Fruit fly (Drosophila melanogaster) whole organism, embryonic: ENCODE measurements around the gene CG7156.

ENCODE experiments used
- B-H1 ChIP-seq: fragments of 200-800 bp; sonication (Bioruptor generic); IDR thresholded peaks from 3 replicates; pipeline ENCODE4 v1.3.6; 2022; ENCODE audit warnings: missing biosample characterization, missing genetic modification characterization
- Bdp1 ChIP-seq: fragments of 200-800 bp; sonication (Bioruptor generic); optimal IDR thresholded peaks from 3 replicates; lab custom pipeline; 2016; ENCODE audit warnings: missing biosample characterization, missing genetic modification characterization
- Blimp-1 ChIP-seq: fragments of 200-800 bp; sonication (Bioruptor generic); optimal IDR thresholded peaks from 3 replicates; lab custom pipeline; 2018; ENCODE audit warnings: missing biosample characterization, missing genetic modification characterization, mild to moderate bottlenecking, moderate library complexity, missing genetic modification reagents
- CG10979 ChIP-seq: fragments of 200-800 bp; sonication (Bioruptor generic); optimal IDR thresholded peaks from 2 replicates; lab custom pipeline; 2018; ENCODE audit warnings: missing biosample characterization, mild to moderate bottlenecking, missing genetic modification characterization, moderate library complexity
- CG11695 ChIP-seq: fragments of 200-800 bp; sonication (Bioruptor generic); IDR thresholded peaks from 3 replicates; pipeline ENCODE4 v1.3.6; 2022; ENCODE audit warnings: missing biosample characterization, missing genetic modification characterization
- CG12391 ChIP-seq: fragments of 200-800 bp; sonication (Bioruptor generic); optimal IDR thresholded peaks from 3 replicates; lab custom pipeline; 2018; ENCODE audit warnings: missing biosample characterization, mild to moderate bottlenecking, missing genetic modification characterization, moderate library complexity
- CG12769 ChIP-seq: fragments of 200-800 bp; sonication (Bioruptor generic); optimal IDR thresholded peaks from 2 replicates; lab custom pipeline; 2019; ENCODE audit warnings: missing biosample characterization, mild to moderate bottlenecking, missing genetic modification characterization, moderate library complexity
- CG12942 ChIP-seq: fragments of 200-800 bp; sonication (Bioruptor generic); optimal IDR thresholded peaks from 3 replicates; lab custom pipeline; 2016; ENCODE audit warnings: missing biosample characterization, missing genetic modification characterization
- CG13123 ChIP-seq: fragments of 200-800 bp; sonication (Bioruptor generic); optimal IDR thresholded peaks from 2 replicates; lab custom pipeline; 2016; ENCODE audit warnings: missing biosample characterization, missing genetic modification characterization
- CG15269 ChIP-seq: fragments of 200-800 bp; sonication (Bioruptor generic); optimal IDR thresholded peaks from 2 replicates; lab custom pipeline; 2018; ENCODE audit warnings: missing biosample characterization, mild to moderate bottlenecking, missing genetic modification characterization, moderate library complexity
- CG15479 ChIP-seq: fragments of 200-800 bp; sonication (Bioruptor generic); optimal IDR thresholded peaks from 3 replicates; lab custom pipeline; 2019; ENCODE audit warnings: missing biosample characterization, mild to moderate bottlenecking, missing genetic modification characterization, moderate library complexity
- CG15601 ChIP-seq: fragments of 200-800 bp; sonication (Bioruptor generic); optimal IDR thresholded peaks from 3 replicates; lab custom pipeline; 2019; ENCODE audit warnings: missing biosample characterization, mild to moderate bottlenecking, missing genetic modification characterization, moderate library complexity
- CG1603 ChIP-seq: fragments of 200-800 bp; sonication (Bioruptor generic); optimal IDR thresholded peaks from 2 replicates; lab custom pipeline; 2019; ENCODE audit warnings: missing biosample characterization, mild to moderate bottlenecking, missing genetic modification characterization, moderate library complexity
- CG16815 ChIP-seq: fragments of 200-800 bp; sonication (Bioruptor generic); optimal IDR thresholded peaks from 3 replicates; lab custom pipeline; 2017; ENCODE audit warnings: missing biosample characterization, mild to moderate bottlenecking, missing genetic modification characterization
- CG17912 ChIP-seq: fragments of 200-800 bp; sonication (Bioruptor generic); optimal IDR thresholded peaks from 2 replicates; lab custom pipeline; 2018; ENCODE audit warnings: missing biosample characterization, mild to moderate bottlenecking, missing genetic modification characterization
- CG1792 ChIP-seq: fragments of 200-800 bp; sonication (Bioruptor generic); optimal IDR thresholded peaks from 2 replicates; lab custom pipeline; 2016; ENCODE audit warnings: missing biosample characterization, missing genetic modification characterization
- CG2678 ChIP-seq: fragments of 200-800 bp; sonication (Bioruptor generic); optimal IDR thresholded peaks from 3 replicates; lab custom pipeline; 2019; ENCODE audit warnings: missing biosample characterization, mild to moderate bottlenecking, missing genetic modification characterization, moderate library complexity
- CG31224 ChIP-seq: fragments of 200-800 bp; sonication (Bioruptor generic); IDR thresholded peaks from 2 replicates; pipeline ENCODE4 v1.3.6; 2022; ENCODE audit warnings: missing biosample characterization, missing genetic modification characterization
- CG31365 ChIP-seq: fragments of 200-800 bp; sonication (Bioruptor generic); optimal IDR thresholded peaks from 2 replicates; lab custom pipeline; 2018; ENCODE audit warnings: missing biosample characterization, mild to moderate bottlenecking, missing genetic modification characterization
- CG4707 ChIP-seq: fragments of 200-800 bp; sonication (Bioruptor generic); optimal IDR thresholded peaks from 2 replicates; lab custom pipeline; 2018; ENCODE audit warnings: missing biosample characterization, mild to moderate bottlenecking, missing genetic modification characterization, moderate library complexity
- CG4854 ChIP-seq: fragments of 200-800 bp; sonication (Bioruptor generic); optimal IDR thresholded peaks from 2 replicates; lab custom pipeline; 2016; ENCODE audit warnings: missing biosample characterization, missing genetic modification characterization, inconsistent platforms
- CG7556 ChIP-seq: fragments of 200-800 bp; sonication (Bioruptor generic); optimal IDR thresholded peaks from 2 replicates; lab custom pipeline; 2017; ENCODE audit warnings: missing biosample characterization, mild to moderate bottlenecking, missing genetic modification characterization
- CG8944 ChIP-seq: fragments of 200-800 bp; sonication (Bioruptor generic); optimal IDR thresholded peaks from 3 replicates; lab custom pipeline; 2016; ENCODE audit warnings: missing biosample characterization, missing genetic modification characterization
- CrebB ChIP-seq: fragments of 200-800 bp; sonication (Bioruptor generic); optimal IDR thresholded peaks from 3 replicates; lab custom pipeline; 2018; ENCODE audit warnings: missing biosample characterization, mild to moderate bottlenecking, missing genetic modification characterization
- Dad ChIP-seq: fragments of 200-800 bp; sonication (Bioruptor generic); optimal IDR thresholded peaks from 3 replicates; lab custom pipeline; 2016; ENCODE audit warnings: missing biosample characterization, missing genetic modification characterization
- Dref ChIP-seq: fragments of 200-800 bp; sonication (Bioruptor generic); IDR thresholded peaks from 2 replicates; pipeline ENCODE4 v1.3.6; 2022; ENCODE audit warnings: missing biosample characterization, missing genetic modification characterization
- Elba2 ChIP-seq: fragments of 200-800 bp; sonication (Bioruptor generic); optimal IDR thresholded peaks from 3 replicates; lab custom pipeline; 2016; ENCODE audit warnings: missing biosample characterization, missing genetic modification characterization
- Fer3 ChIP-seq: fragments of 200-800 bp; sonication (Bioruptor generic); optimal IDR thresholded peaks from 2 replicates; lab custom pipeline; 2018; ENCODE audit warnings: missing biosample characterization, mild to moderate bottlenecking, missing genetic modification characterization, moderate library complexity
- Hmr ChIP-seq: fragments of 200-800 bp; sonication (Bioruptor generic); optimal IDR thresholded peaks from 3 replicates; lab custom pipeline; 2017; ENCODE audit warnings: mild to moderate bottlenecking, missing biosample characterization, missing genetic modification reagents, missing genetic modification characterization
- Mad ChIP-seq: fragments of 200-800 bp; sonication (Bioruptor generic); optimal IDR thresholded peaks from 2 replicates; lab custom pipeline; 2016; ENCODE audit warnings: missing biosample characterization, missing genetic modification characterization
- NC2α ChIP-seq: fragments of 200-800 bp; sonication (Bioruptor generic); optimal IDR thresholded peaks from 2 replicates; lab custom pipeline; 2016; ENCODE audit warnings: missing biosample characterization, missing genetic modification characterization
- NC2β ChIP-seq: fragments of 200-800 bp; sonication (Bioruptor generic); optimal IDR thresholded peaks from 2 replicates; lab custom pipeline; 2016; ENCODE audit warnings: missing biosample characterization, missing genetic modification characterization
- Nf-YA ChIP-seq: fragments of 200-800 bp; sonication (Bioruptor generic); IDR thresholded peaks from 2 replicates; pipeline ENCODE4 v1.3.6; 2022; ENCODE audit warnings: missing biosample characterization, missing genetic modification characterization
- PHDP ChIP-seq: fragments of 200-800 bp; sonication (Bioruptor generic); optimal IDR thresholded peaks from 3 replicates; lab custom pipeline; 2018; ENCODE audit warnings: missing biosample characterization, mild to moderate bottlenecking, missing genetic modification characterization, moderate library complexity
- Vsx1 ChIP-seq: fragments of 200-800 bp; sonication (Bioruptor generic); optimal IDR thresholded peaks from 2 replicates; lab custom pipeline; 2017; ENCODE audit warnings: missing biosample characterization, mild to moderate bottlenecking, missing genetic modification characterization, missing genetic modification reagents
- az2 ChIP-seq: fragments of 200-800 bp; sonication (Bioruptor generic); optimal IDR thresholded peaks from 3 replicates; lab custom pipeline; 2016; ENCODE audit warnings: missing biosample characterization, missing genetic modification characterization
- disco-r ChIP-seq: fragments of 200-800 bp; sonication (Bioruptor generic); optimal IDR thresholded peaks from 2 replicates; lab custom pipeline; 2016; ENCODE audit warnings: missing biosample characterization, missing genetic modification characterization
- dmrt11E ChIP-seq: fragments of 200-800 bp; sonication (Bioruptor generic); optimal IDR thresholded peaks from 3 replicates; lab custom pipeline; 2018; ENCODE audit warnings: missing biosample characterization, mild to moderate bottlenecking, missing genetic modification characterization, moderate library complexity
- dpn ChIP-seq, 2 experiments: fragments of 200-800 bp; sonication (Bioruptor generic); optimal IDR thresholded peaks; 3 replicates each; lab custom pipeline; 2016; ENCODE audit warnings: missing biosample characterization in 2 of 2, missing genetic modification characterization in 2 of 2
- exex ChIP-seq: fragments of 200-800 bp; sonication (Bioruptor generic); optimal IDR thresholded peaks from 4 replicates; lab custom pipeline; 2018; ENCODE audit warnings: missing biosample characterization, mild to moderate bottlenecking, missing genetic modification characterization, moderate library complexity
- grn ChIP-seq: fragments of 200-800 bp; sonication (Bioruptor generic); optimal IDR thresholded peaks from 3 replicates; lab custom pipeline; 2017; ENCODE audit warnings: missing biosample characterization, missing genetic modification characterization
- lilli ChIP-seq: fragments of 200-800 bp; sonication (Bioruptor generic); optimal IDR thresholded peaks from 3 replicates; lab custom pipeline; 2016; ENCODE audit warnings: missing biosample characterization, missing genetic modification characterization
- lola ChIP-seq, 3 experiments: fragments of >200 bp in 2 of 3; fragments of 200-800 bp in 1 of 3; sonication (Bioruptor generic) in 1 of 3; optimal IDR thresholded peaks; 2 replicates each; lab custom pipeline; 2017 to 2019; ENCODE audit warnings: missing biosample characterization in 3 of 3, missing genetic modification characterization in 3 of 3, mild to moderate bottlenecking in 1 of 3, moderate library complexity in 1 of 3
- lov ChIP-seq, 2 experiments: fragments of 200-800 bp in 1 of 2; fragments of >200 bp in 1 of 2; sonication (Bioruptor generic) in 1 of 2; IDR thresholded peaks in 1 of 2; optimal IDR thresholded peaks in 1 of 2; 2 replicates in 1 of 2; 3 replicates in 1 of 2; pipeline versions ENCODE4 v1.3.6 to Lab custom; 2017 to 2022; ENCODE audit warnings: missing biosample characterization in 1 of 2, missing genetic modification characterization in 1 of 2
- nerfin-1 ChIP-seq: fragments of 200-800 bp; sonication (Bioruptor generic); optimal IDR thresholded peaks from 3 replicates; lab custom pipeline; 2019; ENCODE audit warnings: missing biosample characterization, mild to moderate bottlenecking, missing genetic modification characterization, moderate library complexity
- pho ChIP-seq: fragments of 200-800 bp; sonication (Bioruptor generic); optimal IDR thresholded peaks from 2 replicates; lab custom pipeline; 2016; ENCODE audit warnings: missing biosample characterization, missing genetic modification characterization
- phol ChIP-seq: fragments of 200-800 bp; sonication (Bioruptor generic); optimal IDR thresholded peaks from 3 replicates; lab custom pipeline; 2018; ENCODE audit warnings: missing biosample characterization, mild to moderate bottlenecking, missing genetic modification characterization, moderate library complexity
- unpg ChIP-seq: fragments of 200-800 bp; sonication (Bioruptor generic); optimal IDR thresholded peaks from 3 replicates; lab custom pipeline; 2018; ENCODE audit warnings: missing biosample characterization, mild to moderate bottlenecking, missing genetic modification characterization, moderate library complexity

Gene CG7156

dm6 chr3R:18198518-18199118 lies 43.3 kb downstream of the CG7156 start (continued):
- TF ChIP-seq Blimp-1, result peak; percentile 22
- peak; percentile 36 for TF ChIP-seq Vsx1 (GFP tag; lab: Kevin White, UChicago)
- peak; percentile 12 for TF ChIP-seq phol (tag; lab: Kevin White, UChicago)
- peak; percentile 46 for TF ChIP-seq CG4854
- peak; percentile 64 for TF ChIP-seq CG1603 (tag; lab: Kevin White, UChicago)
- TF ChIP-seq NC2β (GFP tag; lab: Kevin White, UChicago), result peak; percentile 20
- peak; percentile 39 for TF ChIP-seq CG13123 (GFP tag; lab: Kevin White, UChicago)
- peak; percentile 34 for TF ChIP-seq CG12942 (GFP tag; lab: Kevin White, UChicago)
- peak; percentile 77 for TF ChIP-seq CrebB (tag; lab: Kevin White, UChicago)
- TF ChIP-seq CG15479 (GFP tag; lab: Kevin White, UChicago), result peak; percentile 98
- peak; percentile 71 for TF ChIP-seq nerfin-1 (tag; lab: Kevin White, UChicago)
- peak; percentile 11 for TF ChIP-seq unpg (GFP tag; lab: Kevin White, UChicago)
- peak; percentile 39 for TF ChIP-seq dmrt11E (tag; lab: Kevin White, UChicago)
- peak; percentile 30 for TF ChIP-seq PHDP (tag; lab: Kevin White, UChicago)
- peak; percentile 25 for TF ChIP-seq CG12391
- no peak for TF ChIP-seq CG10979
- peak; percentile 42 for TF ChIP-seq Hmr
- no peak for TF ChIP-seq CG8944 (GFP tag; lab: Kevin White, UChicago)
- TF ChIP-seq Dad (GFP tag; lab: Kevin White, UChicago), result peak; percentile 17
- TF ChIP-seq pho (GFP tag; lab: Kevin White, UChicago), result peak; percentile 37
- TF ChIP-seq grn (GFP tag; lab: Kevin White, UChicago), result peak; percentile 56
- TF ChIP-seq CG31365 (tag; lab: Kevin White, UChicago), result peak; percentile 52
- TF ChIP-seq CG15269 (tag; lab: Kevin White, UChicago), result peak; percentile 25
- TF ChIP-seq Fer3 (tag; lab: Kevin White, UChicago), result peak; percentile 50
- TF ChIP-seq B-H1 (GFP tag; lab: Robert Waterston, UW), result no peak
- no peak for TF ChIP-seq CG16815 (GFP tag; lab: Kevin White, UChicago)
- peak; percentile 26 for TF ChIP-seq lilli
- peak; percentile 34 for TF ChIP-seq CG12769 (tag; lab: Kevin White, UChicago)
- TF ChIP-seq exex (tag; lab: Kevin White, UChicago), result no peak
- peak; percentile 37 for TF ChIP-seq Bdp1 (GFP tag; lab: Kevin White, UChicago)
- TF ChIP-seq CG1792 (GFP tag; lab: Kevin White, UChicago), result peak; percentile 76
- peak; percentile 23 for TF ChIP-seq Mad (GFP tag; lab: Kevin White, UChicago)
- TF ChIP-seq CG4707 (GFP tag; lab: Kevin White, UChicago), result peak; percentile 57
- TF ChIP-seq CG7556 (GFP tag; lab: Kevin White, UChicago), result peak; percentile 35
- TF ChIP-seq Elba2 (GFP tag; lab: Kevin White, UChicago), result peak; percentile 36
- peak; percentile 31 for TF ChIP-seq disco-r (GFP tag; lab: Kevin White, UChicago)
- TF ChIP-seq lola (GFP tag; optimal IDR thresholded peaks at IDR 0.05; lab: Kevin White, UChicago), result peak in 1 of 3 experiments; percentile 19
- peak; percentile 26 to 34 for TF ChIP-seq dpn (GFP tag; optimal IDR thresholded peaks at IDR 0.05; lab: Kevin White, UChicago)
- TF ChIP-seq CG31224 (GFP tag; lab: Robert Waterston, UW), result no peak
- no peak for TF ChIP-seq CG11695 (GFP tag; lab: Robert Waterston, UW)
- TF ChIP-seq Nf-YA (GFP tag; lab: Robert Waterston, UW), result no peak
- TF ChIP-seq Dref, result no peak
- TF ChIP-seq az2, result no peak
- no peak for TF ChIP-seq lov (optimal IDR thresholded peaks at IDR 0.05; lab: Kevin White, UChicago)
- no peak for TF ChIP-seq lov (GFP tag; IDR thresholded peaks at IDR 0.05; lab: Robert Waterston, UW)
- peak; percentile 39 for TF ChIP-seq CG15601 (tag; lab: Kevin White, UChicago)
- TF ChIP-seq NC2α (GFP tag; lab: Kevin White, UChicago), result peak; percentile 54
- peak; percentile 35 for TF ChIP-seq CG17912 (GFP tag; lab: Kevin White, UChicago)
- peak; percentile 47 for TF ChIP-seq CG2678 (tag; lab: Kevin White, UChicago)
